Fruit fly (Drosophila melanogaster): ENCODE measurements around the gene tal-AA.

tal-AA gene

DNA sequence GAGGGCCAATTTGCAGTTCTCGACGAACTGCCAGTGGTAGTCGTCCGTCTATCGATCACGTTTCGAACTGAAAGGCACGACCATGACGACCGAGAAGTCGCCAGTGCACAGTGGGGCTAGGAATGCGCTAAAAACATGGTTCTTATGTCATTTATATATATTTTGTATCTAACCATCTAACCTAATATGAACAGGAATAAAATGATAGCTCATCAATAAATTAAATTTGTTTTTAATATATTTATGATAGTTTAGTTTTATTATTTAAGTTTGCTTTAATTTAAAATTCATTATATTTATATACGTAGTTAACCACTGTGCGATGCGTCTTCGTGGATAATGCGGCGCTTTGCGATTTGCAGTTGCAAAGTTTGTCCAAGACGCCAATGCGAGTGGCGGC, 30.7 kb downstream of the tal-AA start (continued):
- no peak for TF ChIP-seq stc (GFP tag; IDR thresholded peaks at IDR 0.05)
- TF ChIP-seq gsb-n (tag; optimal IDR thresholded peaks at IDR 0.05): no peak
- TF ChIP-seq p53 (GFP tag; optimal IDR thresholded peaks at IDR 0.05): no peak
- no peak for TF ChIP-seq HmgD (GFP tag; optimal IDR thresholded peaks at IDR 0.05)
- no peak for TF ChIP-seq dysf (GFP tag; IDR thresholded peaks at IDR 0.05)
- no peak for TF ChIP-seq br (optimal IDR thresholded peaks at IDR 0.05)
- no peak for TF ChIP-seq CG7271 (tag; optimal IDR thresholded peaks at IDR 0.05)
- 0 out of 3 replicates have a peak, but pooled peaks have one; percentile 19 for TF ChIP-seq ci (GFP tag; IDR thresholded peaks at IDR 0.05)
- no peak for TF ChIP-seq CG2129 (GFP tag; IDR thresholded peaks at IDR 0.05; ENCODE audit: partially characterized antibody)
- no peak for TF ChIP-seq Ets65A (GFP tag)
- peak; percentile 17; the same call in 1 of the 3 replicates for TF ChIP-seq zfh1 (GFP tag; IDR thresholded peaks at IDR 0.05)
- TF ChIP-seq chinmo (GFP tag; IDR thresholded peaks at IDR 0.05; ENCODE audit: partially characterized antibody): no peak
- TF ChIP-seq Xrp1 (GFP tag; IDR thresholded peaks at IDR 0.05): peak; percentile 8; the same call in 1 of the 2 replicates
- no peak for TF ChIP-seq Gsc (GFP tag; IDR thresholded peaks at IDR 0.05)
- no peak for TF ChIP-seq sr (GFP tag; IDR thresholded peaks at IDR 0.05)
- TF ChIP-seq CG1024 (GFP tag; IDR thresholded peaks at IDR 0.05): no peak
- no peak for TF ChIP-seq CG14965 (GFP tag; optimal IDR thresholded peaks at IDR 0.05; ENCODE audit: borderline replicate concordance)
- TF ChIP-seq CG34376 (GFP tag; optimal IDR thresholded peaks at IDR 0.05): no peak
- TF ChIP-seq bsh (GFP tag; optimal IDR thresholded peaks at IDR 0.05): peak in 1 of 2 experiments; percentile 10
- TF ChIP-seq CG10979 (tag; optimal IDR thresholded peaks at IDR 0.05): peak; percentile 32
- TF ChIP-seq CG1602 (GFP tag; optimal IDR thresholded peaks at IDR 0.05): no peak
- peak; percentile 34 for TF ChIP-seq lbe (GFP tag; optimal IDR thresholded peaks at IDR 0.05)
- no peak for TF ChIP-seq CG11456 (GFP tag; IDR thresholded peaks at IDR 0.05)
- no peak for TF ChIP-seq tap (tag; optimal IDR thresholded peaks at IDR 0.05)
- TF ChIP-seq CG10654 (GFP tag; optimal IDR thresholded peaks at IDR 0.05): no peak
- peak; percentile 65 for TF ChIP-seq Drgx (GFP tag; IDR thresholded peaks at IDR 0.05)
- TF ChIP-seq prd (optimal IDR thresholded peaks at IDR 0.05): no peak
- 0 out of 3 replicates have a peak, but pooled peaks have one; percentile 15 for TF ChIP-seq prd (GFP tag; IDR thresholded peaks at IDR 0.05)
- TF ChIP-seq CG2712 (tag; optimal IDR thresholded peaks at IDR 0.05): peak; percentile 17
- peak; percentile 15 for TF ChIP-seq Blimp-1 (GFP tag; optimal IDR thresholded peaks at IDR 0.05)
- TF ChIP-seq Hr3 (GFP tag; optimal IDR thresholded peaks at IDR 0.05): no peak

DNA sequence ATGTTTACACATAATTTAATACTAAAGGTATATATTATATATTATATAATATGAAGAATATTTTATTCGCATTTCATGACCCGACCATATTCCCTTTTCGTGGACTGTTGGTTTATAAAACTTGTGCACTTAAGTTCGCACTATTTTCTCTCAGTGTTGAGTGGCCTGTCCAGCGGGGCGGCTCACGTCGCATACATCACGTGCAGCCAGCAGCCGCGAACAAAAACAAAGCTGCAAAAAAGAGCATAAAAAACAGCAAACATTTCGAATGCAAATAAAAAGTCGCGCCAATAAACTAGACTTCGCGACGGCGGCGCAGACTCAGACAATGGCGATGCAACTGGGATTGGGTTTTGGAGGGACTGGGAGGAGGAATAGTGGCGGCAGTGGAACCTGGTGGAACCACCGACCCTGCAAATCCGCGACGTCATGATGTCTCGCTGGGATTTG, 32.4 kb downstream of the tal-AA start:
- TF ChIP-seq lbe (GFP tag; optimal IDR thresholded peaks at IDR 0.05): peak; percentile 53
- no peak for TF ChIP-seq CG7963 (GFP tag; IDR thresholded peaks at IDR 0.05; ENCODE audit: partially characterized antibody)
- 0 out of 2 replicates have a peak, but pooled peaks have one; percentile 26 for TF ChIP-seq CG6689 (GFP tag; IDR thresholded peaks at IDR 0.05)
- no peak for TF ChIP-seq CG16815 (GFP tag; optimal IDR thresholded peaks at IDR 0.05)
- peak; percentile 22 for TF ChIP-seq dmrt11E (tag; optimal IDR thresholded peaks at IDR 0.05)
- TF ChIP-seq CG2712 (tag; optimal IDR thresholded peaks at IDR 0.05): peak; percentile 9
- peak in 1 of 2 experiments; percentile 86 for TF ChIP-seq bsh (GFP tag; optimal IDR thresholded peaks at IDR 0.05)
- peak in 1 of 2 experiments; percentile 6 for TF ChIP-seq Pdp1 (GFP tag; optimal IDR thresholded peaks at IDR 0.05)
- TF ChIP-seq Ets65A (GFP tag): peak; percentile 58
- TF ChIP-seq gem (tag; optimal IDR thresholded peaks at IDR 0.05): peak; percentile 18
- no peak for TF ChIP-seq sisA (GFP tag; IDR thresholded peaks at IDR 0.05)
- no peak for TF ChIP-seq CG17612 (GFP tag; IDR thresholded peaks at IDR 0.05)
- no peak for TF ChIP-seq exex (tag; optimal IDR thresholded peaks at IDR 0.05)
- peak; percentile 84 for TF ChIP-seq Drgx (GFP tag; IDR thresholded peaks at IDR 0.05)
- peak; percentile 45; the same call in 1 of the 2 replicates for TF ChIP-seq Xrp1 (GFP tag; IDR thresholded peaks at IDR 0.05)
- TF ChIP-seq prd (optimal IDR thresholded peaks at IDR 0.05): no peak
- TF ChIP-seq prd (GFP tag; IDR thresholded peaks at IDR 0.05): peak; percentile 34; the same call in 2 of the 3 replicates
- peak; percentile 85 for TF ChIP-seq nom (GFP tag; optimal IDR thresholded peaks at IDR 0.05)
- TF ChIP-seq slbo (GFP tag; IDR thresholded peaks at IDR 0.05): 0 out of 2 replicates have a peak, but pooled peaks have one; percentile 14
